Fruit fly (Drosophila melanogaster): Measurements from ENCODE around the gene Obp73a.

DNA sequence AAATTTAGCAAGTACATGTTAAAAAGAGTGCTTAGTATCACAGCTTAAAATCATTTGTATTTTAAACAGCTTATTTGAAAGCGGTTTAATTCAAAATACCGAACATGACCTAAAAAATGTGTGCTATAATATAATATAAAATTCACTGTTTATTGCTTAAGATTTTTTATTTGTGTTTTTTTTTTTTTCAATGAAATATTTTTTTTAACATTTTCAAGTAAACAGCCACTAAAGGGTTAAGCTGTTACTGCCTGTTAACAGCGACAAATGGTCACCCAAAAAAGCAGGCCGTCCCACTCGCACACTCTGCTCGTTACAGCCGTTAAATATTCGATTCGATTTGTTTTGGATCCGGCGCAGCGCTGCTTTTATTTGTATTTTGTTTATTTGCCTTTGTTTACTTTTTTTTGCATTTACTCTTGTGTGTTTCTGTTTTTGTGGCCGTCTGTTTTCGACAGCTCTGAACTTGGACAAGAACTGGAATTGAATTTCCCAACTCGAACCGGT, 30.5 kb downstream of the Obp73a start:
- TF ChIP-seq Dll (optimal IDR thresholded peaks at IDR 0.05) = no peak
- no peak for TF ChIP-seq usp (GFP tag; optimal IDR thresholded peaks at IDR 0.05)
- no peak for TF ChIP-seq psq (optimal IDR thresholded peaks at IDR 0.05)
- TF ChIP-seq CG8478 (optimal IDR thresholded peaks at IDR 0.05) = no peak
- no peak for TF ChIP-seq pan (optimal IDR thresholded peaks at IDR 0.05)

Data from whole organism.